Fruit fly (Drosophila melanogaster) whole organism, adult: ENCODE results near the gene CG31928.

Source experiments
- CG11617 ChIP-seq: fragments of 200-800 bp; sonication (Bioruptor generic); optimal IDR thresholded peaks from 2 replicates; lab custom pipeline; 2017; ENCODE audit warnings: mild to moderate bottlenecking, missing biosample characterization, missing genetic modification reagents, missing genetic modification characterization
- CG12768 ChIP-seq: fragments of 200-800 bp; sonication (Bioruptor generic); optimal IDR thresholded peaks from 2 replicates; lab custom pipeline; 2017; ENCODE audit warnings: missing biosample characterization, missing genetic modification characterization, mild to moderate bottlenecking, moderate library complexity, missing genetic modification reagents
- CG14711 ChIP-seq: fragments of 200-800 bp; sonication (Bioruptor generic); optimal IDR thresholded peaks from 2 replicates; lab custom pipeline; 2018; ENCODE audit warnings: missing biosample characterization, mild to moderate bottlenecking, missing genetic modification characterization, moderate library complexity
- CG1620 ChIP-seq: fragments of 200-800 bp; sonication (Bioruptor generic); optimal IDR thresholded peaks from 2 replicates; lab custom pipeline; 2016; ENCODE audit warnings: missing biosample characterization, missing genetic modification characterization
- CG33017 ChIP-seq: fragments of 200-800 bp; sonication (Bioruptor generic); optimal IDR thresholded peaks from 2 replicates; lab custom pipeline; 2018; ENCODE audit warnings: missing biosample characterization, mild to moderate bottlenecking, missing genetic modification characterization, moderate library complexity
- CG5204 ChIP-seq: fragments of 200-800 bp; sonication (Bioruptor generic); optimal IDR thresholded peaks from 2 replicates; lab custom pipeline; 2016; ENCODE audit warnings: missing biosample characterization, missing genetic modification characterization
- CG7045 ChIP-seq: fragments of 200-800 bp; sonication (Bioruptor generic); optimal IDR thresholded peaks from 2 replicates; lab custom pipeline; 2017; ENCODE audit warnings: missing biosample characterization, mild to moderate bottlenecking, missing genetic modification characterization
- CG7101 ChIP-seq: fragments of 200-800 bp; sonication (Bioruptor generic); optimal IDR thresholded peaks from 2 replicates; lab custom pipeline; 2018; ENCODE audit warnings: missing biosample characterization, mild to moderate bottlenecking, missing genetic modification characterization, moderate library complexity
- Clk ChIP-seq: fragments of 200-800 bp; sonication (Bioruptor generic); optimal IDR thresholded peaks from 2 replicates; lab custom pipeline; 2017; ENCODE audit warnings: missing biosample characterization, missing genetic modification characterization
- Crg-1 ChIP-seq: fragments of 200-800 bp; sonication (Bioruptor generic); optimal IDR thresholded peaks from 2 replicates; lab custom pipeline; 2016; ENCODE audit warnings: missing biosample characterization, missing genetic modification characterization
- Hr96 ChIP-seq: fragments of 200-800 bp; sonication (Bioruptor generic); optimal IDR thresholded peaks from 2 replicates; lab custom pipeline; 2016; ENCODE audit warnings: missing biosample characterization, missing genetic modification characterization
- Mnt ChIP-seq: fragments of 200-800 bp; sonication (Bioruptor generic); optimal IDR thresholded peaks from 2 replicates; lab custom pipeline; 2016; ENCODE audit warnings: missing biosample characterization, mild to moderate bottlenecking, missing genetic modification characterization
- bab1 ChIP-seq: fragments of 200-800 bp; sonication (Bioruptor generic); optimal IDR thresholded peaks from 3 replicates; lab custom pipeline; 2019; ENCODE audit warnings: missing biosample characterization, mild to moderate bottlenecking, missing genetic modification characterization, moderate library complexity
- cic ChIP-seq: fragments of 200-800 bp; sonication (Bioruptor generic); optimal IDR thresholded peaks from 2 replicates; lab custom pipeline; 2017; ENCODE audit warnings: missing biosample characterization, mild to moderate bottlenecking, missing genetic modification characterization, moderate library complexity
- cnc ChIP-seq, 2 experiments: fragments of >200 bp; optimal IDR thresholded peaks; 2 replicates each; lab custom pipeline; 2017
- kay ChIP-seq: fragments of 200-800 bp; sonication (Bioruptor generic); peaks from one replicate; lab custom pipeline; 2016; ENCODE audit warnings: missing biosample characterization, missing genetic modification characterization, borderline replicate concordance
- ovo ChIP-seq: fragments of 200-800 bp; sonication (Bioruptor generic); optimal IDR thresholded peaks from 2 replicates; lab custom pipeline; 2016; ENCODE audit warnings: missing biosample characterization, missing genetic modification characterization
- pad ChIP-seq: fragments of 200-800 bp; sonication (Bioruptor generic); optimal IDR thresholded peaks from 3 replicates; lab custom pipeline; 2017; ENCODE audit warnings: missing biosample characterization, missing genetic modification characterization, mild to moderate bottlenecking, moderate library complexity, missing genetic modification reagents
- tj ChIP-seq: fragments of 200-800 bp; sonication (Bioruptor generic); optimal IDR thresholded peaks from 3 replicates; lab custom pipeline; 2017; ENCODE audit warnings: missing biosample characterization, mild to moderate bottlenecking, missing genetic modification characterization, moderate library complexity
- toe ChIP-seq: fragments of 200-800 bp; sonication (Bioruptor generic); optimal IDR thresholded peaks from 2 replicates; lab custom pipeline; 2016; ENCODE audit warnings: missing biosample characterization, missing genetic modification characterization

CG31928 gene

dm6 chr2L:1491791-1492345 is at the start of gene CG31928:
CG31928 (plus strand) TSS chr2L:1492295.
- peak; percentile 20 for TF ChIP-seq CG5204 (GFP tag; lab: Kevin White, UChicago)
- no peak for TF ChIP-seq Crg-1 (GFP tag; lab: Kevin White, UChicago)
- TF ChIP-seq Hr96, result no peak

- TF ChIP-seq tj (GFP tag; lab: Kevin White, UChicago) (no peak), pad (GFP tag; lab: Kevin White, UChicago) (no peak), CG14711 (tag; lab: Kevin White, UChicago) (no peak), CG33017 (no peak), CG7045 (no peak), Hr96 (no peak), cnc (optimal IDR thresholded peaks at IDR 0.05; lab: Kevin White, UChicago) (no peak), toe (GFP tag; lab: Kevin White, UChicago) (no peak), CG7101 (tag; lab: Kevin White, UChicago) (no peak), CG11617 (GFP tag; lab: Kevin White, UChicago) (no peak), CG12768 (GFP tag; lab: Kevin White, UChicago) (no peak), Clk (GFP tag; lab: Kevin White, UChicago) (no peak), kay (GFP tag; lab: Kevin White, UChicago) (no peak), cic (no peak), ovo (no peak), CG1620 (no peak)
These were observed 48.6 kb upstream of the CG31928 start for dm6 chr2L:1443509-1443908.

- TF ChIP-seq CG5204 (GFP tag; lab: Kevin White, UChicago) (no peak), ovo (no peak), bab1 (GFP tag; lab: Kevin White, UChicago) (no peak), Crg-1 (GFP tag; lab: Kevin White, UChicago) (no peak), Mnt (GFP tag; lab: Kevin White, UChicago) (no peak), Clk (GFP tag; lab: Kevin White, UChicago) (no peak), Hr96 (no peak), tj (GFP tag; lab: Kevin White, UChicago) (no peak)
These were observed 47.0 kb upstream of the CG31928 start for dm6 chr2L:1445048-1445447.

- TF ChIP-seq ovo (no peak), CG5204 (GFP tag; lab: Kevin White, UChicago) (no peak), Hr96 (no peak), CG11617 (GFP tag; lab: Kevin White, UChicago) (no peak), toe (GFP tag; lab: Kevin White, UChicago) (no peak), CG14711 (tag; lab: Kevin White, UChicago) (no peak), kay (GFP tag; lab: Kevin White, UChicago) (no peak), Mnt (GFP tag; lab: Kevin White, UChicago) (no peak), Crg-1 (GFP tag; lab: Kevin White, UChicago) (no peak), cnc (optimal IDR thresholded peaks at IDR 0.05; lab: Kevin White, UChicago) (no peak), CG7045 (no peak), tj (GFP tag; lab: Kevin White, UChicago) (no peak), pad (GFP tag; lab: Kevin White, UChicago) (no peak), CG7101 (tag; lab: Kevin White, UChicago) (no peak)
These were observed 45.4 kb upstream of the CG31928 start for dm6 chr2L:1446740-1447139.

dm6 chr2L:1447652-1448051 is 44.4 kb upstream of the CG31928 start:
- TF ChIP-seq Crg-1 (GFP tag; lab: Kevin White, UChicago) (no peak), CG5204 (GFP tag; lab: Kevin White, UChicago) (no peak), Clk (GFP tag; lab: Kevin White, UChicago) (no peak), pad (GFP tag; lab: Kevin White, UChicago) (no peak), CG1620 (no peak), kay (GFP tag; lab: Kevin White, UChicago) (no peak), Hr96 (no peak), CG7101 (tag; lab: Kevin White, UChicago) (no peak), Mnt (GFP tag; lab: Kevin White, UChicago) (no peak), tj (GFP tag; lab: Kevin White, UChicago) (no peak), cic (no peak), ovo (no peak)

dm6 chr2L:1448188-1448587 is 43.9 kb upstream of the CG31928 start:
- TF ChIP-seq toe (GFP tag; lab: Kevin White, UChicago), result no peak
- no peak for TF ChIP-seq Mnt (GFP tag; lab: Kevin White, UChicago)
- no peak for TF ChIP-seq CG33017
- TF ChIP-seq pad (GFP tag; lab: Kevin White, UChicago), result no peak
- no peak for TF ChIP-seq tj (GFP tag; lab: Kevin White, UChicago)
- TF ChIP-seq CG12768 (GFP tag; lab: Kevin White, UChicago), result no peak
- no peak for TF ChIP-seq CG11617 (GFP tag; lab: Kevin White, UChicago)
- TF ChIP-seq CG5204 (GFP tag; lab: Kevin White, UChicago), result no peak
- no peak for TF ChIP-seq Hr96
- TF ChIP-seq Crg-1 (GFP tag; lab: Kevin White, UChicago), result no peak
- TF ChIP-seq kay (GFP tag; lab: Kevin White, UChicago), result no peak
- TF ChIP-seq bab1 (GFP tag; lab: Kevin White, UChicago), result no peak
- no peak for TF ChIP-seq ovo
- no peak for TF ChIP-seq CG7101 (tag; lab: Kevin White, UChicago)
- TF ChIP-seq CG14711 (tag; lab: Kevin White, UChicago), result no peak
